Worm (Caenorhabditis elegans): Measurements from ENCODE around the gene str-176.

ce11 chrIV:8476166-8476565 is 12.6 kb upstream of the str-176 start:
- TF ChIP-seq W03F9.2 (tag; optimal IDR thresholded peaks at IDR 0.05) (no peak), him-1 (tag; optimal IDR thresholded peaks at IDR 0.05) (no peak)

Measured in whole organism, L4/young adult.